Fruit fly (Drosophila melanogaster) whole organism, embryonic: ENCODE results near the gene Spx.

Source experiments
- Abd-B ChIP-seq: fragments of 200-800 bp; sonication (Bioruptor generic); optimal IDR thresholded peaks from 2 replicates; lab custom pipeline; 2018; ENCODE audit warnings: missing biosample characterization, mild to moderate bottlenecking, missing genetic modification characterization, moderate library complexity
- CG12219 ChIP-seq: fragments of 200-800 bp; sonication (Bioruptor generic); optimal IDR thresholded peaks from 3 replicates; lab custom pipeline; 2018; ENCODE audit warnings: missing biosample characterization, mild to moderate bottlenecking, missing genetic modification characterization
- CG12299 ChIP-seq: fragments of 200-800 bp; sonication (Bioruptor generic); optimal IDR thresholded peaks from 2 replicates; lab custom pipeline; 2018; ENCODE audit warnings: missing biosample characterization, mild to moderate bottlenecking, missing genetic modification characterization
- CG13296 ChIP-seq: fragments of 200-800 bp; sonication (Bioruptor generic); optimal IDR thresholded peaks from 3 replicates; lab custom pipeline; 2018; ENCODE audit warnings: missing biosample characterization, mild to moderate bottlenecking, missing genetic modification characterization
- CG15011 ChIP-seq: fragments of 200-800 bp; sonication (Bioruptor generic); optimal IDR thresholded peaks from 3 replicates; lab custom pipeline; 2018; ENCODE audit warnings: missing biosample characterization, mild to moderate bottlenecking, missing genetic modification characterization
- CG15601 ChIP-seq: fragments of 200-800 bp; sonication (Bioruptor generic); optimal IDR thresholded peaks from 3 replicates; lab custom pipeline; 2019; ENCODE audit warnings: missing biosample characterization, mild to moderate bottlenecking, missing genetic modification characterization, moderate library complexity
- CG16779 ChIP-seq: fragments of 200-800 bp; sonication (Bioruptor generic); IDR thresholded peaks from 2 replicates; pipeline ENCODE4 v1.3.6; 2022; ENCODE audit warnings: missing biosample characterization, missing genetic modification characterization
- CG16863 ChIP-seq: fragments of 200-800 bp; sonication (Bioruptor generic); optimal IDR thresholded peaks from 3 replicates; lab custom pipeline; 2016; ENCODE audit warnings: missing biosample characterization, missing genetic modification characterization
- CG17186 ChIP-seq: fragments of 200-800 bp; sonication (Bioruptor generic); optimal IDR thresholded peaks from 3 replicates; lab custom pipeline; 2017; ENCODE audit warnings: missing biosample characterization, missing genetic modification reagents, missing genetic modification characterization
- CG17385 ChIP-seq: fragments of 200-800 bp; sonication (Bioruptor generic); optimal IDR thresholded peaks from 3 replicates; lab custom pipeline; 2018; ENCODE audit warnings: missing biosample characterization, mild to moderate bottlenecking, missing genetic modification characterization
- CG18262 ChIP-seq: fragments of 200-800 bp; optimal IDR thresholded peaks from 3 replicates; lab custom pipeline; 2019; ENCODE audit warnings: missing biosample characterization, mild to moderate bottlenecking, missing genetic modification characterization, moderate library complexity
- CG2875 ChIP-seq: fragments of 200-800 bp; sonication (Bioruptor generic); optimal IDR thresholded peaks from 2 replicates; lab custom pipeline; 2017; ENCODE audit warnings: missing biosample characterization, mild to moderate bottlenecking, missing genetic modification characterization, missing genetic modification reagents
- CG30431 ChIP-seq: fragments of 200-800 bp; sonication (Bioruptor generic); optimal IDR thresholded peaks from 2 replicates; lab custom pipeline; 2017; ENCODE audit warnings: missing biosample characterization, missing genetic modification characterization
- CG34422 ChIP-seq: fragments of 200-800 bp; sonication (Bioruptor generic); IDR thresholded peaks from 3 replicates; pipeline ENCODE4 v1.3.6; 2022; ENCODE audit warnings: missing biosample characterization, missing genetic modification characterization
- CG4424 ChIP-seq: fragments of 200-800 bp; sonication (Bioruptor generic); optimal IDR thresholded peaks from 3 replicates; lab custom pipeline; 2016; ENCODE audit warnings: missing biosample characterization, missing genetic modification characterization
- CG4730 ChIP-seq: fragments of 200-800 bp; sonication (Bioruptor generic); IDR thresholded peaks from 2 replicates; pipeline ENCODE4 v1.3.6; 2022; ENCODE audit warnings: missing biosample characterization, missing genetic modification characterization
- CG4820 ChIP-seq: fragments of 200-800 bp; sonication (Bioruptor generic); optimal IDR thresholded peaks from 3 replicates; lab custom pipeline; 2016; ENCODE audit warnings: missing biosample characterization, missing genetic modification characterization
- CG7372 ChIP-seq: fragments of 200-800 bp; sonication (Bioruptor generic); IDR thresholded peaks from 2 replicates; pipeline ENCODE4 v1.3.6; 2022; ENCODE audit warnings: missing biosample characterization, missing genetic modification characterization
- CG7745 ChIP-seq: fragments of 200-800 bp; sonication (Bioruptor generic); optimal IDR thresholded peaks from 2 replicates; lab custom pipeline; 2018; ENCODE audit warnings: missing biosample characterization, mild to moderate bottlenecking, missing genetic modification characterization, moderate library complexity
- CG8388 ChIP-seq: fragments of 200-800 bp; sonication (Bioruptor generic); optimal IDR thresholded peaks from 2 replicates; lab custom pipeline; 2019; ENCODE audit warnings: missing biosample characterization, mild to moderate bottlenecking, missing genetic modification characterization, moderate library complexity
- CG8765 ChIP-seq: fragments of 200-800 bp; sonication (Bioruptor generic); IDR thresholded peaks from 2 replicates; pipeline ENCODE4 v1.3.6; 2022; ENCODE audit warnings: missing biosample characterization, missing genetic modification characterization
- CG9876 ChIP-seq: fragments of 200-800 bp; sonication (Bioruptor generic); optimal IDR thresholded peaks from 2 replicates; lab custom pipeline; 2016; ENCODE audit warnings: missing biosample characterization, missing genetic modification characterization
- CTCF ChIP-seq: fragments of 200-800 bp; sonication (Bioruptor generic); optimal IDR thresholded peaks from 2 replicates; lab custom pipeline; 2017; ENCODE audit warnings: missing biosample characterization, mild to moderate bottlenecking, missing genetic modification characterization, moderate library complexity
- D19B ChIP-seq: fragments of 200-800 bp; sonication (Bioruptor generic); optimal IDR thresholded peaks from 2 replicates; lab custom pipeline; 2017; ENCODE audit warnings: missing biosample characterization, mild to moderate bottlenecking, missing genetic modification characterization
- Dip3 ChIP-seq: fragments of 200-800 bp; sonication (Bioruptor generic); optimal IDR thresholded peaks from 3 replicates; lab custom pipeline; 2016; ENCODE audit warnings: missing biosample characterization, missing genetic modification characterization
- Doc3 ChIP-seq: fragments of 200-800 bp; sonication (Bioruptor generic); IDR thresholded peaks from 3 replicates; pipeline ENCODE4 v1.3.6; 2022; ENCODE audit warnings: missing biosample characterization, missing genetic modification characterization; ENCODE audit not compliant: partially characterized antibody
- E2f2 ChIP-seq: fragments of 200-800 bp; sonication (Bioruptor generic); IDR thresholded peaks from 2 replicates; pipeline ENCODE4 v1.3.6; 2022; ENCODE audit warnings: missing biosample characterization, missing genetic modification characterization
- Fer1 ChIP-seq: fragments of 200-800 bp; sonication (Bioruptor generic); optimal IDR thresholded peaks from 2 replicates; lab custom pipeline; 2017; ENCODE audit warnings: missing biosample characterization, mild to moderate bottlenecking, missing genetic modification characterization
- HLHmδ ChIP-seq: fragments of 200-800 bp; sonication (Bioruptor generic); optimal IDR thresholded peaks from 2 replicates; lab custom pipeline; 2018; ENCODE audit warnings: missing biosample characterization, mild to moderate bottlenecking, missing genetic modification characterization, moderate library complexity
- Jarid2 ChIP-seq: fragments of 200-800 bp; sonication (Bioruptor generic); optimal IDR thresholded peaks from 3 replicates; lab custom pipeline; 2017; ENCODE audit warnings: mild to moderate bottlenecking, missing biosample characterization, missing genetic modification reagents, missing genetic modification characterization
- Max ChIP-seq: fragments of 200-800 bp; sonication (Bioruptor generic); optimal IDR thresholded peaks from 2 replicates; lab custom pipeline; 2016; ENCODE audit warnings: missing biosample characterization, mild to moderate bottlenecking, missing genetic modification characterization
- Nf-YC ChIP-seq: fragments of 200-800 bp; optimal IDR thresholded peaks from 3 replicates; lab custom pipeline; 2019; ENCODE audit warnings: missing biosample characterization, mild to moderate bottlenecking, missing genetic modification characterization, moderate library complexity
- Opbp ChIP-seq: fragments of 200-800 bp; sonication (Bioruptor generic); IDR thresholded peaks from 3 replicates; pipeline ENCODE4 v1.3.6; 2022; ENCODE audit warnings: missing biosample characterization, missing genetic modification characterization; ENCODE audit not compliant: partially characterized antibody
- PHDP ChIP-seq: fragments of 200-800 bp; sonication (Bioruptor generic); optimal IDR thresholded peaks from 3 replicates; lab custom pipeline; 2018; ENCODE audit warnings: missing biosample characterization, mild to moderate bottlenecking, missing genetic modification characterization, moderate library complexity
- Ravus ChIP-seq: fragments of 200-800 bp; sonication (Bioruptor generic); IDR thresholded peaks from 2 replicates; pipeline ENCODE4 v1.3.6; 2022; ENCODE audit warnings: missing biosample characterization, missing genetic modification characterization
- Usf ChIP-seq: fragments of 200-800 bp; sonication (Bioruptor generic); optimal IDR thresholded peaks from 2 replicates; lab custom pipeline; 2017; ENCODE audit warnings: missing genotype, missing biosample characterization, missing genetic modification characterization
- bab2 ChIP-seq: fragments of 200-800 bp; sonication (Bioruptor generic); optimal IDR thresholded peaks from 2 replicates; lab custom pipeline; 2016; ENCODE audit warnings: missing biosample characterization, missing genetic modification characterization
- br ChIP-seq: fragments of >200 bp; optimal IDR thresholded peaks from 2 replicates; lab custom pipeline; 2017
- chm ChIP-seq: fragments of 200-800 bp; sonication (Bioruptor generic); IDR thresholded peaks from 2 replicates; pipeline ENCODE4 v1.3.6; 2022; ENCODE audit warnings: missing biosample characterization, missing genetic modification characterization
- ci ChIP-seq: fragments of 200-800 bp; sonication (Bioruptor generic); IDR thresholded peaks from 3 replicates; pipeline ENCODE4 v1.3.6; 2022; ENCODE audit warnings: missing biosample characterization, missing genetic modification characterization
- esg ChIP-seq: fragments of 200-800 bp; sonication (Bioruptor generic); conservative IDR thresholded peaks from 2 replicates; pipeline ENCODE4 v1.3.6; 2022; ENCODE audit warnings: missing biosample characterization, missing genetic modification characterization
- fd3F ChIP-seq: fragments of 200-800 bp; sonication (Bioruptor generic); optimal IDR thresholded peaks from 2 replicates; lab custom pipeline; 2018; ENCODE audit warnings: missing biosample characterization, mild to moderate bottlenecking, missing genetic modification characterization, moderate library complexity
- fru ChIP-seq: fragments of >200 bp; optimal IDR thresholded peaks from 2 replicates; lab custom pipeline; 2017
- lola ChIP-seq, 3 experiments: fragments of >200 bp in 2 of 3; fragments of 200-800 bp in 1 of 3; sonication (Bioruptor generic) in 1 of 3; optimal IDR thresholded peaks; 2 replicates each; lab custom pipeline; 2017 to 2019; ENCODE audit warnings: missing biosample characterization in 3 of 3, missing genetic modification characterization in 3 of 3, mild to moderate bottlenecking in 1 of 3, moderate library complexity in 1 of 3
- luna ChIP-seq: fragments of 200-800 bp; sonication (Bioruptor generic); optimal IDR thresholded peaks from 2 replicates; lab custom pipeline; 2016; ENCODE audit warnings: missing biosample characterization, missing genetic modification characterization
- peb ChIP-seq: fragments of 200-800 bp; sonication (Bioruptor generic); IDR thresholded peaks from 2 replicates; pipeline ENCODE4 v1.3.6; 2022; ENCODE audit warnings: missing biosample characterization, missing genetic modification characterization
- repo ChIP-seq: fragments of 200-800 bp; sonication (Bioruptor generic); optimal IDR thresholded peaks from 2 replicates; lab custom pipeline; 2016; ENCODE audit warnings: missing biosample characterization, missing genetic modification characterization
- rib ChIP-seq: fragments of 200-800 bp; sonication (Bioruptor generic); IDR thresholded peaks from 2 replicates; pipeline ENCODE4 v1.3.6; 2022; ENCODE audit warnings: missing biosample characterization, missing genetic modification characterization
- sens-2 ChIP-seq: fragments of 200-800 bp; sonication (Bioruptor generic); IDR thresholded peaks from 2 replicates; pipeline ENCODE4 v1.3.6; 2022; ENCODE audit warnings: missing biosample characterization, missing genetic modification characterization
- slbo ChIP-seq: fragments of 200-800 bp; sonication (Bioruptor generic); IDR thresholded peaks from 2 replicates; pipeline ENCODE4 v1.3.6; 2022; ENCODE audit warnings: missing biosample characterization, missing genetic modification characterization
- slou ChIP-seq: fragments of 200-800 bp; sonication (Bioruptor generic); optimal IDR thresholded peaks from 3 replicates; lab custom pipeline; 2016; ENCODE audit warnings: missing biosample characterization, missing genetic modification characterization
- twi ChIP-seq: fragments of 200-800 bp; optimal IDR thresholded peaks from 2 replicates; lab custom pipeline; 2019; ENCODE audit warnings: missing biosample characterization, mild to moderate bottlenecking, missing genetic modification characterization, moderate library complexity

Spx gene

DNA sequence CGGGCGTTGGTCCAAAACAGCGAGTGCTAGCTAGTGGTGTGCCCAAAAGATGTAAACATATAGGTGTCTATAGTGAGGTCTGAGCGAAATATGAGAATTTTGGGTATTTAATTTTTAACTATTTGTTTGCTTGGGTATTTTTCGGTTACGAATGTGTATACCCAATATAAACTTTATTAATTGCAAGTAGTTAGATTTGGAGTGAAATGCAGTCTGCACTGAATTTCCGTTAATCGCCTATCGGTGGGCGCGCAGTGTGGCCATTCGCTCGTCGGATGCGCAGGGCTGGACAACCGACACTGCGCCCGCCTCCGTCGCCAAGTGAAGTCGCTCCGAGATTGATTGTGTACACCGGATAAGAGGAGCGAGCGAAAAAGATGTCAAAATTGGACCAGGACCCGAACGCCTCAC is 39.5 kb downstream of the Spx start, which contains the start of the genes CG15891 and CG3815 (continued):
- TF ChIP-seq lola (GFP tag; optimal IDR thresholded peaks at IDR 0.05; lab: Kevin White, UChicago) (peak in 1 of 3 experiments; percentile 56), rib (GFP tag; lab: Robert Waterston, UW) (0 out of 2 replicates have a peak, but pooled peaks have one; percentile 19), CG18262 (tag; lab: Kevin White, UChicago) (peak; percentile 48), slbo (GFP tag; lab: Robert Waterston, UW) (peak; percentile 69), CG30431 (GFP tag; lab: Kevin White, UChicago) (peak; percentile 38), chm (GFP tag; lab: Robert Waterston, UW) (no peak), peb (GFP tag; lab: Robert Waterston, UW) (no peak), twi (tag; lab: Kevin White, UChicago) (peak; percentile 48), CG12219 (GFP tag; lab: Kevin White, UChicago) (no peak), CTCF (peak; percentile 2), sens-2 (no peak), esg (GFP tag; lab: Robert Waterston, UW) (0 out of 2 replicates have a peak, but pooled peaks have one; percentile 42), Usf (GFP tag; lab: Kevin White, UChicago) (no peak), CG13296 (GFP tag; lab: Kevin White, UChicago) (no peak), CG12299 (tag; lab: Kevin White, UChicago) (peak; percentile 23), br (lab: Kevin White, UChicago) (no peak), CG17186 (GFP tag; lab: Kevin White, UChicago) (peak; percentile 95), CG34422 (GFP tag; lab: Robert Waterston, UW) (peak; percentile 61; the same call in 2 of the 3 replicates), Dip3 (GFP tag; lab: Kevin White, UChicago) (peak; percentile 48), D19B (GFP tag; lab: Kevin White, UChicago) (no peak), fru (lab: Kevin White, UChicago) (no peak), CG2875 (GFP tag; lab: Kevin White, UChicago) (no peak), CG15601 (tag; lab: Kevin White, UChicago) (no peak), CG4730 (GFP tag; lab: Robert Waterston, UW) (peak; percentile 31; the same call in 1 of the 2 replicates), CG4424 (GFP tag; lab: Kevin White, UChicago) (peak; percentile 7), luna (GFP tag; lab: Kevin White, UChicago) (no peak), Jarid2 (no peak), repo (GFP tag; lab: Kevin White, UChicago) (peak; percentile 4), CG15011 (GFP tag; lab: Kevin White, UChicago) (no peak), Doc3 (GFP tag; lab: Robert Waterston, UW) (no peak), bab2 (GFP tag; lab: Kevin White, UChicago) (peak; percentile 55), slou (GFP tag; lab: Kevin White, UChicago) (no peak), HLHmδ (GFP tag; lab: Kevin White, UChicago) (no peak), CG8765 (GFP tag; lab: Robert Waterston, UW) (0 out of 2 replicates have a peak, but pooled peaks have one; percentile 27), CG7372 (GFP tag; lab: Robert Waterston, UW) (peak; percentile 45; the same call in 1 of the 2 replicates), Max (peak; percentile 2), Opbp (GFP tag; lab: Robert Waterston, UW) (0 out of 3 replicates have a peak, but pooled peaks have one; percentile 48), CG9876 (GFP tag; lab: Kevin White, UChicago) (no peak), CG16779 (GFP tag; lab: Robert Waterston, UW) (no peak), Abd-B (GFP tag; lab: Kevin White, UChicago) (peak; percentile 54), Ravus (GFP tag; lab: Robert Waterston, UW) (no peak), CG17385 (no peak), CG8388 (GFP tag; lab: Kevin White, UChicago) (peak; percentile 55), CG4820 (GFP tag; lab: Kevin White, UChicago) (peak; percentile 10), CG7745 (tag; lab: Kevin White, UChicago) (no peak), Fer1 (GFP tag; lab: Kevin White, UChicago) (peak; percentile 67), ci (GFP tag; lab: Robert Waterston, UW) (0 out of 3 replicates have a peak, but pooled peaks have one; percentile 40), Nf-YC (peak; percentile 67), CG16863 (GFP tag; lab: Kevin White, UChicago) (no peak), E2f2 (GFP tag; lab: Robert Waterston, UW) (peak; percentile 54), PHDP (tag; lab: Kevin White, UChicago) (no peak), fd3F (peak; percentile 25)
